Worm (Caenorhabditis elegans) whole organism, L1 larva: Measurements from ENCODE around the gene ZK353.9.

Source experiments
- C04F5.9 ChIP-seq: sonication (generic microtip); optimal IDR thresholded peaks from 2 replicates; lab custom pipeline; 2016; ENCODE audit warnings: missing genetic modification characterization, missing compliant biosample characterization
- Y116A8C.19 ChIP-seq: sonication (generic microtip); optimal IDR thresholded peaks from 2 replicates; lab custom pipeline; 2016; ENCODE audit warnings: missing compliant biosample characterization, missing genetic modification characterization, borderline replicate concordance
- alr-1 ChIP-seq: fragments of 200-800 bp; sonication (Bioruptor generic); optimal IDR thresholded peaks from 2 replicates; lab custom pipeline; 2018; ENCODE audit warnings: borderline replicate concordance, mild to moderate bottlenecking, missing genetic modification characterization, missing compliant biosample characterization
- blmp-1 ChIP-seq: fragments of 150-350 bp; optimal IDR thresholded peaks from 2 replicates; lab custom pipeline; 2014; ENCODE audit warnings: missing biosample characterization, missing genetic modification characterization
- ceh-82 ChIP-seq, 3 experiments: fragments of 150-350 bp in 1 of 3; sonication (generic microtip) in 2 of 3; optimal IDR thresholded peaks; 2 replicates each; lab custom pipeline; 2014 to 2017; ENCODE audit warnings: missing biosample characterization in 3 of 3, missing genetic modification characterization in 3 of 3
- ceh-90 ChIP-seq: sonication (generic microtip); optimal IDR thresholded peaks from 2 replicates; lab custom pipeline; 2016; ENCODE audit warnings: missing genetic modification characterization, missing compliant biosample characterization
- dpl-1 ChIP-seq, 3 experiments: fragments of 150-350 bp in 2 of 3; sonication (generic microtip) in 1 of 3; optimal IDR thresholded peaks; 2 replicates each; lab custom pipeline; 2014 to 2017; ENCODE audit warnings: missing biosample characterization in 3 of 3, missing genetic modification characterization in 3 of 3, missing genetic modification reagents in 3 of 3
- dsc-1 ChIP-seq: sonication (generic microtip); optimal IDR thresholded peaks from 2 replicates; lab custom pipeline; 2016; ENCODE audit warnings: mild to moderate bottlenecking, missing genetic modification characterization, missing compliant biosample characterization
- efl-1 ChIP-seq, 4 experiments: fragments of 150-350 bp; optimal IDR thresholded peaks in 3 of 4; peaks in 1 of 4; 1 replicate in 1 of 4; 2 replicates in 3 of 4; lab custom pipeline; 2014; ENCODE audit warnings: missing biosample characterization in 2 of 4, missing genetic modification characterization in 2 of 4, missing genetic modification reagents in 2 of 4
- efl-3 ChIP-seq: fragments of 200-800 bp; sonication (Bioruptor generic); optimal IDR thresholded peaks from 2 replicates; lab custom pipeline; 2018; ENCODE audit warnings: mild to moderate bottlenecking, missing genetic modification characterization, missing compliant biosample characterization
- egl-27 ChIP-seq, 2 experiments: fragments of 150-350 bp in 1 of 2; sonication (generic microtip); optimal IDR thresholded peaks; 3 replicates each; lab custom pipeline; 2017 to 2018; ENCODE audit warnings: missing biosample characterization in 2 of 2, missing genetic modification characterization in 2 of 2, missing genetic modification reagents in 2 of 2
- fkh-4 ChIP-seq: sonication (generic microtip); optimal IDR thresholded peaks from 2 replicates; lab custom pipeline; 2016; ENCODE audit warnings: missing compliant biosample characterization, missing genetic modification characterization, borderline replicate concordance
- fkh-8 ChIP-seq: sonication (generic microtip); optimal IDR thresholded peaks from 2 replicates; lab custom pipeline; 2016; ENCODE audit warnings: mild to moderate bottlenecking, missing genetic modification characterization, missing compliant biosample characterization
- hlh-4 ChIP-seq: sonication (generic microtip); optimal IDR thresholded peaks from 2 replicates; lab custom pipeline; 2016; ENCODE audit warnings: mild to moderate bottlenecking, missing genetic modification characterization, missing compliant biosample characterization
- hpl-2 ChIP-seq: fragments of 150-350 bp; optimal IDR thresholded peaks from 2 replicates; lab custom pipeline; 2014; ENCODE audit warnings: missing biosample characterization, missing genetic modification reagents, missing genetic modification characterization
- irx-1 ChIP-seq: sonication (generic microtip); optimal IDR thresholded peaks from 2 replicates; lab custom pipeline; 2016; ENCODE audit warnings: missing genetic modification characterization, missing compliant biosample characterization
- isw-1 ChIP-seq: fragments of 200-800 bp; sonication (Bioruptor generic); IDR thresholded peaks from 2 replicates; pipeline ENCODE4 v1.3.6; 2022; ENCODE audit warnings: missing genetic modification characterization, missing compliant biosample characterization
- lin-14 ChIP-seq: fragments of 200-800 bp; sonication (Bioruptor generic); optimal IDR thresholded peaks from 2 replicates; lab custom pipeline; 2018; ENCODE audit warnings: mild to moderate bottlenecking, missing genetic modification characterization, moderate library complexity, missing compliant biosample characterization
- lin-15B ChIP-seq: fragments of 150-350 bp; sonication (generic microtip); optimal IDR thresholded peaks from 3 replicates; lab custom pipeline; 2014; ENCODE audit warnings: missing biosample characterization, missing genetic modification characterization
- lin-35 ChIP-seq, 2 experiments: fragments of 150-350 bp; optimal IDR thresholded peaks; 2 replicates each; lab custom pipeline; 2014; ENCODE audit warnings: missing biosample characterization in 2 of 2, missing genetic modification characterization in 2 of 2, missing genetic modification reagents in 2 of 2
- lir-3 ChIP-seq: sonication (generic microtip); optimal IDR thresholded peaks from 2 replicates; lab custom pipeline; 2016; ENCODE audit warnings: mild to moderate bottlenecking, missing genetic modification characterization, moderate library complexity, missing compliant biosample characterization; ENCODE audit not compliant: poor library complexity
- lsy-2 ChIP-seq, 2 experiments: fragments of 150-350 bp; optimal IDR thresholded peaks; 2 replicates each; lab custom pipeline; 2014; ENCODE audit warnings: missing biosample characterization in 2 of 2, missing genetic modification characterization in 2 of 2
- mab-9 ChIP-seq: fragments of 200-800 bp; sonication (Bioruptor generic); IDR thresholded peaks from 2 replicates; pipeline ENCODE4 v1.3.6; 2022; ENCODE audit warnings: missing genetic modification reagents, missing genetic modification characterization, missing compliant biosample characterization
- mef-2 ChIP-seq: fragments of 150-350 bp; optimal IDR thresholded peaks from 2 replicates; lab custom pipeline; 2014; ENCODE audit warnings: missing biosample characterization, missing genetic modification characterization
- nhr-11 ChIP-seq: fragments of 150-350 bp; optimal IDR thresholded peaks from 2 replicates; lab custom pipeline; 2014; ENCODE audit warnings: missing biosample characterization, missing genetic modification characterization
- nhr-12 ChIP-seq: sonication (generic microtip); optimal IDR thresholded peaks from 2 replicates; lab custom pipeline; 2017; ENCODE audit warnings: missing biosample characterization, missing genetic modification characterization
- nhr-28 ChIP-seq: fragments of 150-350 bp; optimal IDR thresholded peaks from 2 replicates; lab custom pipeline; 2014; ENCODE audit warnings: missing biosample characterization, missing genetic modification characterization
- nhr-47 ChIP-seq: sonication (generic microtip); optimal IDR thresholded peaks from 2 replicates; lab custom pipeline; 2016; ENCODE audit warnings: mild to moderate bottlenecking, missing genetic modification characterization, moderate library complexity, missing compliant biosample characterization
- nhr-71 ChIP-seq: sonication (generic microtip); optimal IDR thresholded peaks from 2 replicates; lab custom pipeline; 2016; ENCODE audit warnings: mild to moderate bottlenecking, missing genetic modification characterization, moderate library complexity, missing compliant biosample characterization
- nhr-76 ChIP-seq: sonication (generic microtip); optimal IDR thresholded peaks from 2 replicates; lab custom pipeline; 2017; ENCODE audit warnings: missing biosample characterization, missing genetic modification characterization
- nhr-77 ChIP-seq: fragments of 150-350 bp; optimal IDR thresholded peaks from 2 replicates; lab custom pipeline; 2014; ENCODE audit warnings: missing biosample characterization, missing genetic modification characterization
- nhr-85 ChIP-seq: sonication (generic microtip); peaks from one replicate; lab custom pipeline; 2016; ENCODE audit warnings: missing genetic modification characterization, inconsistent platforms, missing compliant biosample characterization
- pag-3 ChIP-seq: sonication (generic microtip); optimal IDR thresholded peaks from 2 replicates; lab custom pipeline; 2017; ENCODE audit warnings: missing genetic modification characterization, mild to moderate bottlenecking, missing compliant biosample characterization, antibody characterized with exemption, borderline replicate concordance; ENCODE audit not compliant: insufficient read depth
- pqm-1 ChIP-seq: sonication (generic microtip); optimal IDR thresholded peaks from 3 replicates; lab custom pipeline; 2017; ENCODE audit warnings: missing biosample characterization, missing genetic modification characterization
- skn-1 ChIP-seq: fragments of 150-350 bp; optimal IDR thresholded peaks from 2 replicates; lab custom pipeline; 2014; ENCODE audit warnings: missing biosample characterization, missing genetic modification characterization
- sptf-1 ChIP-seq: fragments of 150-350 bp; optimal IDR thresholded peaks from 2 replicates; lab custom pipeline; 2014; ENCODE audit warnings: missing biosample characterization, missing genetic modification characterization
- swsn-7 ChIP-seq: sonication (generic microtip); optimal IDR thresholded peaks from 2 replicates; lab custom pipeline; 2016; ENCODE audit warnings: missing genetic modification characterization, missing compliant biosample characterization
- tbx-2 ChIP-seq: sonication (generic microtip); optimal IDR thresholded peaks from 2 replicates; lab custom pipeline; 2016; ENCODE audit warnings: missing genetic modification characterization, missing compliant biosample characterization
- tlp-1 ChIP-seq: fragments of 150-350 bp; optimal IDR thresholded peaks from 2 replicates; lab custom pipeline; 2014; ENCODE audit warnings: missing biosample characterization, missing genetic modification characterization
- unc-130 ChIP-seq: fragments of 150-350 bp; optimal IDR thresholded peaks from 2 replicates; lab custom pipeline; 2017; ENCODE audit warnings: missing biosample characterization, missing genetic modification characterization, inconsistent platforms
- unc-30 ChIP-seq: sonication (generic microtip); optimal IDR thresholded peaks from 2 replicates; lab custom pipeline; 2017; ENCODE audit warnings: missing biosample characterization, missing genetic modification characterization
- unc-86 ChIP-seq: sonication (generic microtip); optimal IDR thresholded peaks from 2 replicates; lab custom pipeline; 2016; ENCODE audit warnings: missing genetic modification characterization, missing compliant biosample characterization
- unc-98 ChIP-seq: fragments of 200-800 bp; sonication (Bioruptor generic); IDR thresholded peaks from 2 replicates; pipeline ENCODE4 v1.3.6; 2022; ENCODE audit warnings: missing genetic modification characterization, missing compliant biosample characterization
- vab-15 ChIP-seq: sonication (generic microtip); optimal IDR thresholded peaks from 2 replicates; lab custom pipeline; 2017; ENCODE audit warnings: missing genotype, mild to moderate bottlenecking, missing genetic modification characterization, missing compliant biosample characterization
- zag-1 ChIP-seq: fragments of 150-350 bp; optimal IDR thresholded peaks from 2 replicates; lab custom pipeline; 2014; ENCODE audit warnings: missing biosample characterization, missing genetic modification characterization
- zip-4 ChIP-seq: fragments of 200-800 bp; sonication (Bioruptor generic); optimal IDR thresholded peaks from 2 replicates; lab custom pipeline; 2018; ENCODE audit warnings: mild to moderate bottlenecking, missing genetic modification characterization, moderate library complexity, missing compliant biosample characterization

The ZK353.9 gene

DNA sequence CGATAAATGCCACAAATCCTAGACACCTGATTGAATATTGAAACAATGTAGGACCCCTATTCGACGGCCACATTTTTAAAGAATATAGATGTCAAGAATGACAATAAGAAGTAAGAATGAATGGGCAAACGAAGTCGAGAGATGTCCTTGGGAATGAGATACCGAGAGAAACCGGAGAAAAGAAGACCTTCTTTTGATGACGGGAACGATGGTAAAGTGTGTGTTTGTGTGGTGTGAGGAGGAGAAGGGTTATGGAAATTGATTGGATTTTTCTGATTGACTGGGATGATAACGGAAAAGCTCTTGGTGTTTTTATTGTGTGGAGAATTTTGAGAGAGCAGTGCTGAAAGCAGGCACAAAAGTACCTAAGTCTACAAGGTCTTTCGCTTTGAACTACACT lies 40.7 kb upstream of the ZK353.9 start, which contains the start of gene R05D3.9 (continued):
- TF ChIP-seq pqm-1 (tag; lab: Kevin White, UChicago) (no peak), pag-3 (tag; lab: Kevin White, UChicago) (no peak), nhr-76 (tag; lab: Kevin White, UChicago) (no peak), lsy-2 (tag; optimal IDR thresholded peaks at IDR 0.05; lab: Kevin White, UChicago) (no peak), hlh-4 (tag; lab: Kevin White, UChicago) (no peak), fkh-4 (no peak)

- TF ChIP-seq efl-3, result no peak
- TF ChIP-seq skn-1 (tag; lab: Kevin White, UChicago), result no peak
- TF ChIP-seq nhr-85 (tag; lab: Kevin White, UChicago), result no peak
- no peak for TF ChIP-seq Y116A8C.19 (tag; lab: Kevin White, UChicago)
- no peak for TF ChIP-seq efl-1 (optimal IDR thresholded peaks at IDR 0.05; lab: Kevin White, UChicago)
- peak in 1 of 2 experiments; percentile 17 for TF ChIP-seq efl-1 (GFP tag; optimal IDR thresholded peaks at IDR 0.05 in 1 of 2; lab: Kevin White, UChicago)
- no peak for TF ChIP-seq nhr-77 (tag; lab: Kevin White, UChicago)
- TF ChIP-seq nhr-28, result no peak
Measured at ce11 chrIII:8369172-8369571, 40.1 kb upstream of the ZK353.9 start.

ce11 chrIII:8370188-8370587 lies 39.1 kb upstream of the ZK353.9 start:
- TF ChIP-seq dpl-1 (GFP tag; optimal IDR thresholded peaks at IDR 0.05; lab: Kevin White, UChicago), result peak in 1 of 3 experiments; percentile 36
- peak in 1 of 2 experiments; percentile 4 for TF ChIP-seq lin-35 (GFP tag; optimal IDR thresholded peaks at IDR 0.05; lab: Kevin White, UChicago)
- TF ChIP-seq fkh-8 (tag; lab: Kevin White, UChicago), result no peak
- no peak for TF ChIP-seq unc-130
- no peak for TF ChIP-seq irx-1
- TF ChIP-seq tlp-1, result no peak
- peak; percentile 35 to 55 for TF ChIP-seq efl-1 (optimal IDR thresholded peaks at IDR 0.05; lab: Kevin White, UChicago)
- peak; percentile 51 to 60 for TF ChIP-seq efl-1 (GFP tag; optimal IDR thresholded peaks at IDR 0.05 in 1 of 2; lab: Kevin White, UChicago)
- TF ChIP-seq nhr-12 (tag; lab: Kevin White, UChicago), result no peak

- no peak for TF ChIP-seq egl-27 (tag; optimal IDR thresholded peaks at IDR 0.05; lab: Kevin White, UChicago)
- no peak for TF ChIP-seq nhr-47
- peak; percentile 78 for TF ChIP-seq lin-14 (GFP tag; lab: Kevin White, UChicago)
- peak; percentile 19 to 35 for TF ChIP-seq lin-35 (GFP tag; optimal IDR thresholded peaks at IDR 0.05; lab: Kevin White, UChicago)
- no peak for TF ChIP-seq mef-2 (tag; lab: Kevin White, UChicago)
- TF ChIP-seq lin-15B, result no peak
- no peak for TF ChIP-seq zip-4 (GFP tag; lab: Kevin White, UChicago)
- no peak for TF ChIP-seq zag-1 (tag; lab: Kevin White, UChicago)
- TF ChIP-seq alr-1, result no peak
- no peak for TF ChIP-seq C04F5.9 (tag; lab: Kevin White, UChicago)
- TF ChIP-seq lsy-2 (tag; optimal IDR thresholded peaks at IDR 0.05; lab: Kevin White, UChicago), result peak; percentile 7 to 27
- TF ChIP-seq hpl-2 (GFP tag; lab: Kevin White, UChicago), result no peak
- peak; percentile 13 for TF ChIP-seq tbx-2
- TF ChIP-seq unc-130, result no peak
- peak; percentile 56 for TF ChIP-seq nhr-71 (tag; lab: Kevin White, UChicago)
- no peak for TF ChIP-seq unc-98 (GFP tag; lab: Robert Waterston, UW)
- TF ChIP-seq efl-1 (optimal IDR thresholded peaks at IDR 0.05; lab: Kevin White, UChicago), result peak in 1 of 2 experiments; percentile 20
- peak; percentile 8 to 66 for TF ChIP-seq efl-1 (GFP tag; optimal IDR thresholded peaks at IDR 0.05 in 1 of 2; lab: Kevin White, UChicago)
- peak in 1 of 3 experiments; percentile 17 for TF ChIP-seq dpl-1 (GFP tag; optimal IDR thresholded peaks at IDR 0.05; lab: Kevin White, UChicago)
- TF ChIP-seq ceh-90 (tag; lab: Kevin White, UChicago), result no peak
- TF ChIP-seq vab-15, result no peak
- no peak for TF ChIP-seq unc-30 (tag; lab: Kevin White, UChicago)
- TF ChIP-seq nhr-76 (tag; lab: Kevin White, UChicago), result no peak
- TF ChIP-seq sptf-1 (tag; lab: Kevin White, UChicago), result no peak
- TF ChIP-seq swsn-7 (tag; lab: Kevin White, UChicago), result no peak
- no peak for TF ChIP-seq efl-3
- peak in 1 of 3 experiments; percentile 8 for TF ChIP-seq ceh-82 (tag; optimal IDR thresholded peaks at IDR 0.05; lab: Kevin White, UChicago)
- no peak for TF ChIP-seq dsc-1 (tag; lab: Kevin White, UChicago)
- TF ChIP-seq isw-1 (GFP tag; lab: Robert Waterston, UW), result no peak
- no peak for TF ChIP-seq nhr-11 (tag; lab: Kevin White, UChicago)
- TF ChIP-seq blmp-1 (tag; lab: Kevin White, UChicago), result peak; percentile 76
- no peak for TF ChIP-seq lir-3 (tag; lab: Kevin White, UChicago)
- no peak for TF ChIP-seq mab-9 (GFP tag; lab: Robert Waterston, UW)
- TF ChIP-seq unc-86 (tag; lab: Kevin White, UChicago), result no peak
- TF ChIP-seq nhr-85 (tag; lab: Kevin White, UChicago), result peak; percentile 91
Measured at ce11 chrIII:8370846-8371257, 38.4 kb upstream of the ZK353.9 start.
